Fruit fly (Drosophila melanogaster): ENCODE data around the gene Piezo.

The Piezo gene

DNA sequence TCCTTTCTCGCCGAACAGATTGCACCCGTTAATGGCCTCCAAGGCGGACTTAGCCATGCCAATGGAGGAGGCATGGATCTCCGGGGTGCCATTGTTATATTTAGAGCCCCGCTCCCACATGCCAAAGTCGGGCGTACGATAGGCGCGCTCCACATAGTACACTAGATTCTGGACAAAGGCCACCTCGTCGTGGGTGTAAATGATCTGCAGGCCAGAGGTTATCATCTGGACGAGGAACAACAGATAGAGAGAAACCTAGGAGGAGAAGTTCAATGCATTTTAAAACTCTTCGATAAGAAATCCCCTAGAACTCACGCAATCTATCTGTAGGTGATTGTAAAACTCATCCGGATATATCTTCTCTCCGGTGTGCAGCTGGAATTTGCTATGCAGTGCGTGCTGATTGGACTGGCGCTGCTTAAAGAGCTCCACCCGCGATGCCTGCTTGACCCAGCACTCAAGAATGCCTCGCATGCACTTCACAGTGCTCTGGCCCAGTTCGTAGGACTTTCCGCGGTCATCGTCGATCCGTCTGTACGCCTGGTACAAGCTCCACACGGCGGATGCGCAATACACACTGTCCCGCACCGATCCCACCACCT, 33.0 kb downstream of the Piezo start:
- peak; percentile 15 for TF ChIP-seq br (GFP tag; optimal IDR thresholded peaks at IDR 0.05)
- TF ChIP-seq brk (GFP tag; optimal IDR thresholded peaks at IDR 0.05): no peak

DNA sequence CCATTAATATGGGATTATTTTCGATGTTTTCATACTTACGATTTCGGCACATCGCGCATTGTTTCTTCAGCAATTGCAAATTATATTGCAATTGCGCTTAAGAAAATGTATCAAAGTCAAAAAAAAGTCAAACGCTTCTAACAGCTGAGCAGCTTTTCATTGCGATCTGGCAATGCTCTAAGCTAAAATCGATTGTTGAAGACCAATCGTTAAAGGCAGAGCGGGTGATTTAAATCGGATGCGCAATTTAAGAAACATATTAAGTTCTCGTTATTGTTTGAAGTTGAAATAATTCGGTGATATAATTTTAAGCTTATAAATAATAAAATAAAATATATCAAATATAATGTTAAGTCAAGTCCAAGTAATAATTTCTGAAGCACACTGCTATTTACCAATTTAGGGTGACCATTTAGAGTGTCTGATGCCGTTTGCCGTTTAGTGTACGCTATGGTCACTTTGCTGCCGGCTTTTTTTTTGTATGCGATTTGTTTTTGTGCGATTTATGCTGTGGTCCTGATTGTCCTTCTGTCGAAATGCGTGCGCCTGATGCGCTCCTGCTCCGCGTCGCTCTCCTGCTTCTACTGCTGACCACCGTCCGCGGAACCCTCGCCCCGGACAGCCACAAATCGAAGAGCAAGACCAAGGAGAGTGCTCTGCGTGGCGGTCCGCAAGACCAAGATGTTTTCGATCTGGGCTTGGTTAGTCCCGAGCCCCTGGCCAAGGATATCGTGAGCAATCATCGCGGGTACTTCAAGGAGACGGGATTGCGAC, 34.1 kb downstream of the Piezo start, which contains the start of the genes CG8475 and CG8460:
TSS of gene CG8475 (minus strand) at position 162 of the 774 bp plus-strand sequence.
TSS of gene CG8460 (plus strand) at position 437 of the 774 bp plus-strand sequence.
- TF ChIP-seq Jra (GFP tag; optimal IDR thresholded peaks at IDR 0.05) (no peak), usp (GFP tag; optimal IDR thresholded peaks at IDR 0.05) (no peak), CG32264 (GFP tag; optimal IDR thresholded peaks at IDR 0.05) (no peak), ey (GFP tag; optimal IDR thresholded peaks at IDR 0.05) (no peak), Vsx2 (GFP tag; optimal IDR thresholded peaks at IDR 0.05; ENCODE audit: partially characterized antibody) (no peak), psq (GFP tag; optimal IDR thresholded peaks at IDR 0.05) (no peak)

DNA sequence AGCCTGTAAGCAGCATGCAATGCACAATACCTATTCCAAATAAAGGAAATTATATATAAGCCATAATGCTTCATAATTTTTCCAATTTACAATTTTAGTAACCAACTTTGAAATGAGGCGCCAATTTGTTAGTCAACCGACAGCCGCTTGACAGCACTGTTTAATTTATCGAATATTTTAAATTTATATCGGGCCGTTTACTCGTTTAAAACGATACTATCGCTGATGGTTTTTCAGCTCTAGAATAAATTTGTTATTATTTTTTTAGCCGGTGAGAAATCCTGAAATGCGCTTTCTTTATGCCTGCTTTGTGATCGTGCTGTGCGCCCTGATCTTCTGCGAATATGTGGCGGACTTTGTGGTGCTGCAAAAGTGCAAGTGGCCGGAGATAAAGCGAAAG, 35.9 kb downstream of the Piezo start, which contains the start of gene PGAP5:
TSS of gene PGAP5 (plus strand) at position 126 of the 400 bp plus-strand sequence.
- no peak for TF ChIP-seq tai (GFP tag; optimal IDR thresholded peaks at IDR 0.05)
- no peak for TF ChIP-seq h (GFP tag; optimal IDR thresholded peaks at IDR 0.05)
- TF ChIP-seq lola (GFP tag; optimal IDR thresholded peaks at IDR 0.05): no peak
- peak; percentile 39 for TF ChIP-seq br (GFP tag; optimal IDR thresholded peaks at IDR 0.05)
- peak; percentile 10 for TF ChIP-seq Hr83 (GFP tag; optimal IDR thresholded peaks at IDR 0.05; ENCODE audit: poor library complexity, severe bottlenecking)
- peak; percentile 13 for TF ChIP-seq dsf (GFP tag; optimal IDR thresholded peaks at IDR 0.05; ENCODE audit: borderline replicate concordance)
- TF ChIP-seq N (GFP tag; optimal IDR thresholded peaks at IDR 0.05): no peak
- peak; percentile 77 for TF ChIP-seq Hnf4 (GFP tag; optimal IDR thresholded peaks at IDR 0.05)
- peak; percentile 12 for TF ChIP-seq sv (GFP tag; optimal IDR thresholded peaks at IDR 0.05)
- TF ChIP-seq Jra (GFP tag; optimal IDR thresholded peaks at IDR 0.05): peak; percentile 3

DNA sequence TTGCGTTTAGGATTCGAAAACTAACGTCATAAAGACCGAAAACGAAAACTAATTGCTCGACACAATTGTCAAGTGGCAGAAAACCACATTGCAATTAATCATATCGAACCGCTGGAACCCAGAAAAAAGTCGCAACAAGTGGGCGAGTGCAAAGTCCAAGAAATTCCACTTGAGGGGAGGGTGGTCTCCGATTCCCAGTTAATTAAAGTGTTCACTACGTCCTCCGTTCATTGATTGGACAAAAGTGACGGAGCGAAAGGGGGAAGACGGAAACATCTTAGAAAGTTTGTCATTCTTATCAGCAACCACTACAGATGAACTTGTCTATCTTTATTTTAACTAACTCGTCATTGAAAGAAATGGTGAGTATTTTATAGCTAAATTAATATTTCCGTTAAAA, 39.7 kb downstream of the Piezo start:
- TF ChIP-seq Hnf4 (GFP tag; optimal IDR thresholded peaks at IDR 0.05) (peak; percentile 10), Abd-B (GFP tag; optimal IDR thresholded peaks at IDR 0.05) (no peak), sage (GFP tag; optimal IDR thresholded peaks at IDR 0.05) (no peak)

DNA sequence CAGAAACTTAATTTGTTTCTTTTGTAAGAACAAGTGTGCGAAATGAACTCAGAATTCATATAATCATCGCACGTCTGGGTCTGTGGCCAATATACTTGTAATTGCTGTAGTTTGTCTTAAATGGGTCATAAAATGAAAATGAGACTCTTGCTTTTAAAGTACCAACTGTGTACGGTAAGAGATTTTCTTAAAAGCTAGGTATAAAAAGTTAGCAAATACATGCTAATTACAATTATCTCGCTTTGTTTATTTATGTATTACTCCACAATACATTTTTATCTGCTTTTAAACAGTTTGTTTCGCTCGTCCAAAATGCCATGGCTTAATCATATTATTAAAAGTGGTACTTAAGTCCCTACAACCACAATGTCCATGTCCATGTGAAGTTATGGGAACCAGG, 40.9 kb downstream of the Piezo start:
- TF ChIP-seq h (GFP tag; optimal IDR thresholded peaks at IDR 0.05): no peak
- TF ChIP-seq sage (GFP tag; optimal IDR thresholded peaks at IDR 0.05): no peak
- TF ChIP-seq tai (GFP tag; optimal IDR thresholded peaks at IDR 0.05): no peak
- TF ChIP-seq fru (GFP tag; optimal IDR thresholded peaks at IDR 0.05): no peak
- TF ChIP-seq sv (GFP tag; optimal IDR thresholded peaks at IDR 0.05): no peak
- no peak for TF ChIP-seq GATAd (GFP tag; optimal IDR thresholded peaks at IDR 0.05)
- no peak for TF ChIP-seq dl (GFP tag; optimal IDR thresholded peaks at IDR 0.05; ENCODE audit: insufficient read depth in 1 of 2, partially characterized antibody in 2 of 2)
- TF ChIP-seq Abd-B (GFP tag; optimal IDR thresholded peaks at IDR 0.05): no peak
- TF ChIP-seq Hnf4 (GFP tag; optimal IDR thresholded peaks at IDR 0.05): no peak
- no peak for TF ChIP-seq CG9705 (GFP tag; optimal IDR thresholded peaks at IDR 0.05)
- TF ChIP-seq Mio (GFP tag; optimal IDR thresholded peaks at IDR 0.05): no peak
- no peak for TF ChIP-seq br (GFP tag; optimal IDR thresholded peaks at IDR 0.05)
- no peak for TF ChIP-seq CrebA (GFP tag; optimal IDR thresholded peaks at IDR 0.05; ENCODE audit: borderline replicate concordance)
- no peak for TF ChIP-seq dsf (GFP tag; optimal IDR thresholded peaks at IDR 0.05; ENCODE audit: borderline replicate concordance)
- no peak for TF ChIP-seq jim (GFP tag; optimal IDR thresholded peaks at IDR 0.05)
- no peak for TF ChIP-seq Dif (GFP tag; optimal IDR thresholded peaks at IDR 0.05; ENCODE audit: partially characterized antibody)

DNA sequence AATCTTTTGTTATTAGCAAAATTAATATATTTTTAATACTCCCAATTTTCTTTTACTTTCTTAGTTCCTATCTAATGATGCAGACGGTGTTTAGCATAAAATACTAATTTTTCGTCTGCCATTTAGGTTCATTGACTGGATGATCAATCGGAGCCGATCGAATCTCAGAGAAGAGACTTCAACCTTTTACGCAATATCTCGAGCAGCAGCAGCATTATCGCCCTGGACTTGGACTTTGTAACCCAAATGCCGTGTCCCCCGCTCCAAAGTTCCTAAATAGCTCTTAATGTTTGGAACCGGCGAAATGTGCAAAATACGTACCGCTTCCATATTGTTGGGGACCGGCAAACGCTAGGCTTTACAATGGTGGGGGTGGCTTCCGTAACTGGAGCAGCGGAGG, 41.5 kb downstream of the Piezo start:
- peak; percentile 60 for TF ChIP-seq Hnf4 (GFP tag; optimal IDR thresholded peaks at IDR 0.05)
- TF ChIP-seq rgr (GFP tag; optimal IDR thresholded peaks at IDR 0.05): no peak
